Worm (Caenorhabditis elegans) whole organism, L4/young adult: Measurements from ENCODE around the gene Y75B12B.11.

Experiments used
- W03F9.2 ChIP-seq: fragments of 150-350 bp; optimal IDR thresholded peaks from 2 replicates; lab custom pipeline; 2014; ENCODE audit warnings: missing biosample characterization, missing genetic modification characterization
- dao-5 ChIP-seq: sonication (generic microtip); optimal IDR thresholded peaks from 2 replicates; lab custom pipeline; 2016; ENCODE audit warnings: missing genotype, missing genetic modification characterization, moderate library complexity, missing compliant biosample characterization
- him-1 ChIP-seq: sonication (generic microtip); optimal IDR thresholded peaks from 2 replicates; lab custom pipeline; 2016; ENCODE audit warnings: missing genotype, missing genetic modification reagents, missing genetic modification characterization, missing compliant biosample characterization

- no peak for TF ChIP-seq dao-5 (tag; lab: Kevin White, UChicago)
- no peak for TF ChIP-seq W03F9.2 (tag; lab: Kevin White, UChicago)
- no peak for TF ChIP-seq him-1 (tag; lab: Kevin White, UChicago)
These were observed 40.4 kb upstream of the Y75B12B.11 start, which contains the start of gene T09F5.2 for ce11 chrV:15150661-15151060.
